Worm (Caenorhabditis elegans): ENCODE results near the gene fip-5.

fip-5 gene

DNA sequence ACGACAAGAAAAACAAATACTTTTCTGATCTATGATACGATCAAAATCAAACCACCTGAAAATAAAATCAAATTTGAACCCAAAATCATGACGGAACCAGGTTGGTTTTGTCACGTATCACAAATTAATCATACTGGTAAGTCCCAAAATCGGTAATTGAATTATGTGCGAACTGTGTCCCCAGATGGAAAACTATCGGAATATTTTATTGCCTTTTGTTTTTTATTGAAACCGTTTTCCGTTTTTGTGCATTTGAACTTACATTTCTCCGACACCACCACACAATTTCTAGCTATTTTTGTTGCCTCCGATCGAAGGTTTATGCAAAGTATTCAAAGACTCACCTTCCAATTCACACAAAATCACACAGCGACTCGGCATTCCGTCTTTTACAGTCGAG, 29.1 kb upstream of the fip-5 start, which contains the start of gene F41E7.2:
F41E7.2 (plus strand) TSS at position 301 of the 400 bp plus-strand sequence.
- no peak for TF ChIP-seq lsy-2 (tag; optimal IDR thresholded peaks at IDR 0.05)
- no peak for TF ChIP-seq alr-1 (tag; optimal IDR thresholded peaks at IDR 0.05)
- no peak for TF ChIP-seq mab-5 (tag; optimal IDR thresholded peaks at IDR 0.05)
- no peak for TF ChIP-seq mbf-1 (tag; optimal IDR thresholded peaks at IDR 0.05)
- no peak for TF ChIP-seq zag-1 (tag; optimal IDR thresholded peaks at IDR 0.05)
- no peak for TF ChIP-seq ama-1 (optimal IDR thresholded peaks at IDR 0.05)
- no peak for TF ChIP-seq unc-62 (GFP tag; optimal IDR thresholded peaks at IDR 0.05)
- TF ChIP-seq ztf-4 (tag; optimal IDR thresholded peaks at IDR 0.05): no peak
- no peak for TF ChIP-seq mdl-1 (tag; optimal IDR thresholded peaks at IDR 0.05)
- no peak for TF ChIP-seq gmeb-1 (tag; optimal IDR thresholded peaks at IDR 0.05)
- TF ChIP-seq skn-1 (tag; optimal IDR thresholded peaks at IDR 0.05): no peak
- no peak for TF ChIP-seq sma-3 (GFP tag; optimal IDR thresholded peaks at IDR 0.05)
- TF ChIP-seq egl-27 (tag; optimal IDR thresholded peaks at IDR 0.05): no peak
- TF ChIP-seq elt-1 (tag; optimal IDR thresholded peaks at IDR 0.05): no peak
- TF ChIP-seq aly-2 (tag; optimal IDR thresholded peaks at IDR 0.05): no peak
- TF ChIP-seq nhr-129 (tag; optimal IDR thresholded peaks at IDR 0.05): no peak
- TF ChIP-seq lin-39 (tag; optimal IDR thresholded peaks at IDR 0.05): no peak

- no peak for TF ChIP-seq nhr-11 (tag; optimal IDR thresholded peaks at IDR 0.05)
- no peak for TF ChIP-seq nhr-237 (tag; optimal IDR thresholded peaks at IDR 0.05)
- no peak for TF ChIP-seq mbf-1 (tag; optimal IDR thresholded peaks at IDR 0.05)
- TF ChIP-seq F13H6.1 (tag; optimal IDR thresholded peaks at IDR 0.05): no peak
- TF ChIP-seq lsy-2 (tag; optimal IDR thresholded peaks at IDR 0.05): no peak
- TF ChIP-seq lin-11 (tag; optimal IDR thresholded peaks at IDR 0.05): no peak
- TF ChIP-seq fos-1 (tag; optimal IDR thresholded peaks at IDR 0.05): no peak
- TF ChIP-seq sma-9 (GFP tag; optimal IDR thresholded peaks at IDR 0.05): no peak
- TF ChIP-seq sma-9 (tag; optimal IDR thresholded peaks at IDR 0.05): no peak
Observed at ce11 chrX:10274470-10274869, 28.1 kb upstream of the fip-5 start.

DNA sequence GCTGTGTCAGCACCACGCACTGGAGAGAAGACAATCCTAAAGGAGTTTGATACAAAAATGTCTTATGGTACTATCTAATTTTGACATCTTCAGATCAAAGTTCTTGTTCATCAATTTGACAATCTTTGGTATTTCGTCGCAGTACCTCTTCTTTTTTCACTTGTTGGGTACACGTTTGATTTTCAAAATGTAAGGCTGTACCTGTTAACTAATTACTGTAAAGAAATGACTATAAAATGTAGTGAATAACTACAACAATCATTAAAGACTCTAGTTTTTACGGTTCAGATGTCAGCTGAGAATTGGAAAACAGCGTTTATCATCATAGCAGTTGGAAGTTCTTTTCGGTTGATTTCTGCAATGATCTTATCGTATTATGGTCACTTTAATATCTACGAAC, 25.4 kb upstream of the fip-5 start:
- TF ChIP-seq nhr-25 (tag; optimal IDR thresholded peaks at IDR 0.05): no peak
- TF ChIP-seq ama-1 (optimal IDR thresholded peaks at IDR 0.05): no peak
- no peak for TF ChIP-seq ZK546.5 (tag; optimal IDR thresholded peaks at IDR 0.05)
- TF ChIP-seq nhr-10 (tag; optimal IDR thresholded peaks at IDR 0.05): no peak
- TF ChIP-seq lin-39 (tag; optimal IDR thresholded peaks at IDR 0.05): no peak
- no peak for TF ChIP-seq C34F6.9 (tag; optimal IDR thresholded peaks at IDR 0.05)
- no peak for TF ChIP-seq nhr-11 (tag; optimal IDR thresholded peaks at IDR 0.05)
- TF ChIP-seq ceh-16 (tag; optimal IDR thresholded peaks at IDR 0.05): no peak

- TF ChIP-seq blmp-1 (tag; optimal IDR thresholded peaks at IDR 0.05; ENCODE audit: insufficient read depth) (no peak), peb-1 (tag; optimal IDR thresholded peaks at IDR 0.05) (no peak), sem-4 (tag; optimal IDR thresholded peaks at IDR 0.05) (no peak)
Observed at ce11 chrX:10279299-10279698, 23.2 kb upstream of the fip-5 start, which contains the start of gene slc-9B.1. TSS of gene slc-9B.1 (plus strand) at chrX:10279599.

DNA sequence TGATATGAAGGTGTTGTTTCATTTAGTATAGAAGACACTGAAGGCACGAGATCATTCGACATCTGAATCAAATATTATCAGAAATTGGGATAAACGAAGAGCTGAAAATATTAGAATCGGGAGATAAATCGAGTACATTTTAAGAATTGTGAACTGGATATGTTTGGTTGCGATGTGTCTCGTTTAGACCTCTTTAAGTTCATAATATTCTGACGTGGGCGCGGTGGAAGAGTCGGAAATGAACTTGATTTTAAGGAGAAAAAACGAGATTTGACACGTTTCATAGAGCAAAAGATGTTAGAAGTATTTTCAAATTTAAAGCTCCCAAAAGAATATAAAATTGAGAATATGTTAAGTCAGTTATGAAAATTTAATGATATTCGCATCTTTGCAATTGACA, 16.9 kb upstream of the fip-5 start, which contains the start of gene npr-6:
npr-6 (minus strand) TSS at position 101 of the 400 bp plus-strand sequence.
- TF ChIP-seq nhr-129 (tag; optimal IDR thresholded peaks at IDR 0.05) (no peak), nhr-21 (tag; optimal IDR thresholded peaks at IDR 0.05) (no peak), nhr-10 (tag; optimal IDR thresholded peaks at IDR 0.05) (no peak), zag-1 (tag; optimal IDR thresholded peaks at IDR 0.05) (no peak), sma-3 (GFP tag; optimal IDR thresholded peaks at IDR 0.05) (no peak), mdl-1 (tag; optimal IDR thresholded peaks at IDR 0.05) (no peak), nhr-77 (tag; optimal IDR thresholded peaks at IDR 0.05) (no peak), ceh-82 (tag; optimal IDR thresholded peaks at IDR 0.05) (no peak), F13H6.1 (tag; optimal IDR thresholded peaks at IDR 0.05) (no peak), nhr-12 (tag; optimal IDR thresholded peaks at IDR 0.05) (no peak), nhr-6 (tag; optimal IDR thresholded peaks at IDR 0.05) (no peak), ztf-4 (tag; optimal IDR thresholded peaks at IDR 0.05) (no peak), ztf-1 (GFP tag; conservative IDR thresholded peaks at IDR 0.05) (no peak), unc-39 (tag; optimal IDR thresholded peaks at IDR 0.05) (no peak)
